Worm (Caenorhabditis elegans) whole organism, L4/young adult: ENCODE data around the gene Y113G7B.11.

Experiments used
- dao-5 ChIP-seq: sonication (generic microtip); optimal IDR thresholded peaks from 2 replicates; lab custom pipeline; 2016; ENCODE audit warnings: missing genotype, missing genetic modification characterization, moderate library complexity, missing compliant biosample characterization
- him-1 ChIP-seq: sonication (generic microtip); optimal IDR thresholded peaks from 2 replicates; lab custom pipeline; 2016; ENCODE audit warnings: missing genotype, missing genetic modification reagents, missing genetic modification characterization, missing compliant biosample characterization

ce11 chrV:20235231-20235630 is 20.1 kb upstream of the Y113G7B.11 start:
- TF ChIP-seq him-1 (tag; lab: Kevin White, UChicago) (no peak), dao-5 (tag; lab: Kevin White, UChicago) (no peak)
